Worm (Caenorhabditis elegans) whole organism, L1 larva: Measurements from ENCODE around the gene nkcc-1.

ENCODE experiments used
- C16A3.4 ChIP-seq: fragments of 150-350 bp; optimal IDR thresholded peaks from 2 replicates; lab custom pipeline; 2014; ENCODE audit warnings: missing biosample characterization, missing genetic modification characterization
- F16B12.6 ChIP-seq: fragments of 150-350 bp; optimal IDR thresholded peaks from 2 replicates; lab custom pipeline; 2014; ENCODE audit warnings: missing biosample characterization, missing genetic modification characterization
- Y116A8C.19 ChIP-seq: sonication (generic microtip); optimal IDR thresholded peaks from 2 replicates; lab custom pipeline; 2016; ENCODE audit warnings: missing compliant biosample characterization, missing genetic modification characterization, borderline replicate concordance
- aha-1 ChIP-seq: fragments of 150-350 bp; optimal IDR thresholded peaks from 2 replicates; lab custom pipeline; 2014; ENCODE audit warnings: missing biosample characterization, missing genetic modification characterization
- aly-2 ChIP-seq: fragments of 150-350 bp; optimal IDR thresholded peaks from 2 replicates; lab custom pipeline; 2014; ENCODE audit warnings: missing biosample characterization, missing genetic modification characterization
- ceh-8 ChIP-seq: fragments of 200-800 bp; sonication (Bioruptor generic); optimal IDR thresholded peaks from 2 replicates; lab custom pipeline; 2018; ENCODE audit warnings: mild to moderate bottlenecking, missing genetic modification characterization, moderate library complexity, missing compliant biosample characterization
- ceh-88 ChIP-seq: fragments of 200-800 bp; sonication (Bioruptor generic); IDR thresholded peaks from 2 replicates; pipeline ENCODE4 v1.3.6; 2022; ENCODE audit warnings: missing genetic modification characterization, missing compliant biosample characterization
- efl-1 ChIP-seq, 4 experiments: fragments of 150-350 bp; optimal IDR thresholded peaks in 3 of 4; peaks in 1 of 4; 1 replicate in 1 of 4; 2 replicates in 3 of 4; lab custom pipeline; 2014; ENCODE audit warnings: missing biosample characterization in 2 of 4, missing genetic modification characterization in 2 of 4, missing genetic modification reagents in 2 of 4
- fkh-10 ChIP-seq: sonication (generic microtip); optimal IDR thresholded peaks from 2 replicates; lab custom pipeline; 2017; ENCODE audit warnings: missing biosample characterization, missing genetic modification reagents, missing genetic modification characterization
- fkh-8 ChIP-seq: sonication (generic microtip); optimal IDR thresholded peaks from 2 replicates; lab custom pipeline; 2016; ENCODE audit warnings: mild to moderate bottlenecking, missing genetic modification characterization, missing compliant biosample characterization
- fos-1 ChIP-seq: fragments of 150-350 bp; optimal IDR thresholded peaks from 2 replicates; lab custom pipeline; 2014; ENCODE audit warnings: missing biosample characterization, missing genetic modification characterization
- grh-1 ChIP-seq: fragments of 200-800 bp; sonication (Bioruptor generic); IDR thresholded peaks from 2 replicates; pipeline ENCODE4 v1.3.6; 2022; ENCODE audit warnings: missing genetic modification reagents, missing genetic modification characterization, missing compliant biosample characterization
- jun-1 ChIP-seq: fragments of 150-350 bp; optimal IDR thresholded peaks from 2 replicates; lab custom pipeline; 2014; ENCODE audit warnings: missing biosample characterization, missing genetic modification reagents, missing genetic modification characterization
- lin-13 ChIP-seq: fragments of 150-350 bp; optimal IDR thresholded peaks from 2 replicates; lab custom pipeline; 2014; ENCODE audit warnings: missing biosample characterization, missing genetic modification reagents, missing genetic modification characterization
- lin-15B ChIP-seq: fragments of 150-350 bp; sonication (generic microtip); optimal IDR thresholded peaks from 3 replicates; lab custom pipeline; 2014; ENCODE audit warnings: missing biosample characterization, missing genetic modification characterization
- lin-35 ChIP-seq, 2 experiments: fragments of 150-350 bp; optimal IDR thresholded peaks; 2 replicates each; lab custom pipeline; 2014; ENCODE audit warnings: missing biosample characterization in 2 of 2, missing genetic modification characterization in 2 of 2, missing genetic modification reagents in 2 of 2
- lsy-2 ChIP-seq, 2 experiments: fragments of 150-350 bp; optimal IDR thresholded peaks; 2 replicates each; lab custom pipeline; 2014; ENCODE audit warnings: missing biosample characterization in 2 of 2, missing genetic modification characterization in 2 of 2
- mab-9 ChIP-seq: fragments of 200-800 bp; sonication (Bioruptor generic); IDR thresholded peaks from 2 replicates; pipeline ENCODE4 v1.3.6; 2022; ENCODE audit warnings: missing genetic modification reagents, missing genetic modification characterization, missing compliant biosample characterization
- nhr-11 ChIP-seq: fragments of 150-350 bp; optimal IDR thresholded peaks from 2 replicates; lab custom pipeline; 2014; ENCODE audit warnings: missing biosample characterization, missing genetic modification characterization
- nhr-19 ChIP-seq: fragments of 200-800 bp; sonication (Bioruptor generic); conservative IDR thresholded peaks from 2 replicates; pipeline ENCODE4 v1.3.6; 2022; ENCODE audit warnings: missing genetic modification characterization, missing compliant biosample characterization
- nhr-28 ChIP-seq: fragments of 150-350 bp; optimal IDR thresholded peaks from 2 replicates; lab custom pipeline; 2014; ENCODE audit warnings: missing biosample characterization, missing genetic modification characterization
- nhr-85 ChIP-seq: sonication (generic microtip); peaks from one replicate; lab custom pipeline; 2016; ENCODE audit warnings: missing genetic modification characterization, inconsistent platforms, missing compliant biosample characterization
- pqm-1 ChIP-seq: sonication (generic microtip); optimal IDR thresholded peaks from 3 replicates; lab custom pipeline; 2017; ENCODE audit warnings: missing biosample characterization, missing genetic modification characterization
- snpc-4 ChIP-seq: fragments of 150-350 bp; optimal IDR thresholded peaks from 2 replicates; lab custom pipeline; 2014; ENCODE audit warnings: missing biosample characterization, missing genetic modification characterization
- sptf-1 ChIP-seq: fragments of 150-350 bp; optimal IDR thresholded peaks from 2 replicates; lab custom pipeline; 2014; ENCODE audit warnings: missing biosample characterization, missing genetic modification characterization
- sup-37 ChIP-seq: fragments of 200-800 bp; sonication (Bioruptor generic); optimal IDR thresholded peaks from 2 replicates; lab custom pipeline; 2018; ENCODE audit warnings: mild to moderate bottlenecking, missing genetic modification characterization, missing compliant biosample characterization
- swsn-7 ChIP-seq: sonication (generic microtip); optimal IDR thresholded peaks from 2 replicates; lab custom pipeline; 2016; ENCODE audit warnings: missing genetic modification characterization, missing compliant biosample characterization
- zag-1 ChIP-seq: fragments of 150-350 bp; optimal IDR thresholded peaks from 2 replicates; lab custom pipeline; 2014; ENCODE audit warnings: missing biosample characterization, missing genetic modification characterization
- ztf-11 ChIP-seq, 2 experiments: sonication (generic microtip); optimal IDR thresholded peaks; 2 replicates each; lab custom pipeline; 2016 to 2017; ENCODE audit warnings: missing genetic modification characterization in 2 of 2, missing biosample characterization in 1 of 2, missing compliant biosample characterization in 1 of 2

The nkcc-1 gene

DNA sequence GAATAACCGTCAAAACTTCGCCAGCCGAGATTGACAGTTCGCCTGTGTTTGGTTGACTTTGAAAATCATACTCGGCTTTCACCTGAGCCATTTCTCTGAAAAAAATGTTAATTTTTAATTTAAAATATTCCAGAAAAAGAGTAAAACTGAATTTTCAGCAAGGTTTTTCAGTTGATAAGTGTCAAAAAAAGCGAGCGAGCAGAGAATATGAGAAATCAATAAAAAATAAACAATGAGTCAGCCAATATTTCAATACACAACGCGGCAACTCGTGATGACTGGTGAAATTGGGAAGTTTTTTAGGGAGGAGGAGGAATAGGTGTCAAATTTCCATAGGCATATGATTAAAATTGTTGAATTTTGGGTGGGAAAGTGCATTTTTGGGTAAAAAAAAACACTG, 54.1 kb downstream of the nkcc-1 start, which contains the start of gene lst-4:
Gene lst-4 (minus strand): TSS at position 101 of the 400 bp plus-strand sequence.
- no peak for TF ChIP-seq ztf-11 (tag; optimal IDR thresholded peaks at IDR 0.05; lab: Kevin White, UChicago)
- no peak for TF ChIP-seq swsn-7 (tag; lab: Kevin White, UChicago)
- TF ChIP-seq pqm-1 (tag; lab: Kevin White, UChicago), result no peak
- TF ChIP-seq nhr-85, result no peak
- no peak for TF ChIP-seq fos-1 (tag; lab: Kevin White, UChicago)
- TF ChIP-seq C16A3.4 (tag; lab: Kevin White, UChicago), result no peak
- TF ChIP-seq ceh-8 (GFP tag; lab: Kevin White, UChicago), result no peak
- no peak for TF ChIP-seq snpc-4 (tag; lab: Kevin White, UChicago)
- TF ChIP-seq nhr-19 (GFP tag; lab: Robert Waterston, UW), result no peak
- no peak for TF ChIP-seq nhr-11 (tag; lab: Kevin White, UChicago)

DNA sequence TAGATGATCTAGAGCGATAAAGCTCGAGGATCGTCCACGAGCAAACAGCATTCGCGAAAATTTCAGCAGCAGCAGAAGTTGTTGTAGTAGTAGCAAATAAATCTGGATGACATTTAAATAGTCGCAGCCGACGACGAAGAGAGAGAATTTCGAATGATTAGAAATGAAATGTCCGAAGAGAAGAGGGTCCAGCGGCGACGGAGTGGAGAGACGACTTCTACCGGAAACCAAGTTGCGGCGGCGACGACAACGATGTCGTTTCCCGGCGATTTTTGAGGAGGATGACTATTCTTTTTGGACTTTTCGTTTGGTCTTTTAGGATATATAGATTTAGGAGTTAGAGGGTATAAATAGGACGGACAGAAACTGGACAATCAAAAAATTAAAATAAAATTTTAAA, 57.5 kb downstream of the nkcc-1 start:
- TF ChIP-seq fkh-8, result no peak
- no peak for TF ChIP-seq jun-1 (tag; lab: Kevin White, UChicago)
- no peak for TF ChIP-seq aly-2
- TF ChIP-seq F16B12.6, result no peak
- no peak for TF ChIP-seq ceh-88 (GFP tag; lab: Robert Waterston, UW)
- TF ChIP-seq zag-1, result no peak

DNA sequence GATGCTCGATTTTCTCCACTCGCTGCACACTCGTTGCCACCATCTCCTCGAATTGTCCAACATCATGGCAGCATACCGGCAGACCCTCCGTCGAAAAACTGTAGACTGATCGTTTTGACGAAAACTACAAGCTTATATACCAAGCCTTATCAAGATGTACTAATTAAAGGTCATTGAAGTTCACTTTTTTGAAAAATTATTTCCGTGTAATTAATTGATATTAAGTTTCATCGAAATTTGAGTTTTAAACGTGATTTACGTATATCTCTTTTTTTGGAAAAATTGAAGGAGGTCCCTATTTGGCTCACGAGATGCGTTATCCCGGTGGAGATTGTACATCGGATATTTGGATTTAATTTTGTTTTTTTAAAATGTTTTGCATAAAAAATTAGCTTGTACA, 63.2 kb downstream of the nkcc-1 start, which contains the start of gene Y37A1B.4:
Gene Y37A1B.4 (minus strand): TSS at position 101 of the 400 bp plus-strand sequence.
- TF ChIP-seq fos-1 (tag; lab: Kevin White, UChicago), result no peak
- TF ChIP-seq sup-37 (GFP tag; lab: Kevin White, UChicago), result no peak
- no peak for TF ChIP-seq aha-1
- TF ChIP-seq C16A3.4 (tag; lab: Kevin White, UChicago), result no peak
- TF ChIP-seq nhr-19 (GFP tag; lab: Robert Waterston, UW), result no peak
- no peak for TF ChIP-seq lin-15B
- no peak for TF ChIP-seq grh-1
- TF ChIP-seq lin-35 (GFP tag; optimal IDR thresholded peaks at IDR 0.05; lab: Kevin White, UChicago), result no peak
- TF ChIP-seq fkh-10 (GFP tag; lab: Kevin White, UChicago), result no peak
- TF ChIP-seq nhr-28 (tag; lab: Kevin White, UChicago), result no peak
- TF ChIP-seq Y116A8C.19 (tag; lab: Kevin White, UChicago), result no peak
- no peak for TF ChIP-seq ceh-88 (GFP tag; lab: Robert Waterston, UW)
- TF ChIP-seq lin-13 (GFP tag; lab: Kevin White, UChicago), result no peak
- no peak for TF ChIP-seq efl-1 (optimal IDR thresholded peaks at IDR 0.05; lab: Kevin White, UChicago)
- no peak for TF ChIP-seq efl-1 (GFP tag; optimal IDR thresholded peaks at IDR 0.05 in 1 of 2; lab: Kevin White, UChicago)
- no peak for TF ChIP-seq ceh-8 (GFP tag; lab: Kevin White, UChicago)
- no peak for TF ChIP-seq nhr-85
- TF ChIP-seq mab-9 (GFP tag; lab: Robert Waterston, UW), result no peak
- TF ChIP-seq lsy-2 (tag; optimal IDR thresholded peaks at IDR 0.05; lab: Kevin White, UChicago), result no peak
- TF ChIP-seq fkh-8, result no peak
- TF ChIP-seq sptf-1 (tag; lab: Kevin White, UChicago), result no peak
